Worm (Caenorhabditis elegans) whole organism, mixed stage, embryonic: ENCODE measurements around the gene srx-84.

ENCODE experiments used
- M03D4.4 ChIP-seq: sonication (generic microtip); optimal IDR thresholded peaks from 2 replicates; lab custom pipeline; 2017; ENCODE audit warnings: mild to moderate bottlenecking, missing genetic modification characterization, missing compliant biosample characterization
- bed-3 ChIP-seq: fragments of 200-800 bp; sonication (Bioruptor generic); optimal IDR thresholded peaks from 3 replicates; lab custom pipeline; 2018; ENCODE audit warnings: mild to moderate bottlenecking, missing genetic modification characterization, moderate library complexity, missing compliant biosample characterization
- blmp-1 ChIP-seq: fragments of 150-350 bp; optimal IDR thresholded peaks from 2 replicates; lab custom pipeline; 2014; ENCODE audit warnings: missing biosample characterization, missing genetic modification characterization
- ceh-39 ChIP-seq: fragments of 150-350 bp; optimal IDR thresholded peaks from 2 replicates; lab custom pipeline; 2014; ENCODE audit warnings: missing biosample characterization, missing genetic modification characterization
- ceh-43 ChIP-seq: fragments of 200-800 bp; sonication (Bioruptor generic); optimal IDR thresholded peaks from 2 replicates; lab custom pipeline; 2018; ENCODE audit warnings: mild to moderate bottlenecking, missing genetic modification characterization, moderate library complexity, missing compliant biosample characterization
- ceh-83 ChIP-seq: fragments of 200-800 bp; sonication (Bioruptor generic); optimal IDR thresholded peaks from 2 replicates; lab custom pipeline; 2018; ENCODE audit warnings: mild to moderate bottlenecking, missing genetic modification characterization, missing compliant biosample characterization
- ces-1 ChIP-seq: fragments of 150-350 bp; optimal IDR thresholded peaks from 2 replicates; lab custom pipeline; 2014; ENCODE audit warnings: missing biosample characterization, missing genetic modification reagents, missing genetic modification characterization
- cnd-1 ChIP-seq: fragments of 200-800 bp; sonication (Bioruptor generic); optimal IDR thresholded peaks from 2 replicates; lab custom pipeline; 2018; ENCODE audit warnings: mild to moderate bottlenecking, missing genetic modification characterization, missing compliant biosample characterization
- drap-1 ChIP-seq: fragments of 200-800 bp; sonication (Bioruptor generic); optimal IDR thresholded peaks from 3 replicates; lab custom pipeline; 2018; ENCODE audit warnings: mild to moderate bottlenecking, missing genetic modification characterization, missing compliant biosample characterization
- elt-1 ChIP-seq: sonication (generic microtip); optimal IDR thresholded peaks from 2 replicates; lab custom pipeline; 2017; ENCODE audit warnings: missing genetic modification characterization, mild to moderate bottlenecking, missing compliant biosample characterization, antibody characterized with exemption, moderate library complexity, borderline replicate concordance; ENCODE audit not compliant: insufficient read depth
- elt-3 ChIP-seq: fragments of 150-350 bp; optimal IDR thresholded peaks from 2 replicates; lab custom pipeline; 2014; ENCODE audit warnings: missing biosample characterization, missing genetic modification characterization
- flh-1 ChIP-seq: fragments of 200-800 bp; sonication (Bioruptor generic); optimal IDR thresholded peaks from 2 replicates; lab custom pipeline; 2018; ENCODE audit warnings: mild to moderate bottlenecking, missing genetic modification characterization, moderate library complexity, missing compliant biosample characterization
- ham-2 ChIP-seq: fragments of 200-800 bp; sonication (Bioruptor generic); optimal IDR thresholded peaks from 2 replicates; lab custom pipeline; 2018; ENCODE audit warnings: mild to moderate bottlenecking, missing genetic modification characterization, missing compliant biosample characterization
- hlh-1 ChIP-seq: fragments of 150-350 bp; optimal IDR thresholded peaks from 2 replicates; lab custom pipeline; 2014; ENCODE audit warnings: missing biosample characterization, missing genetic modification reagents, missing genetic modification characterization
- lin-13 ChIP-seq: fragments of 150-350 bp; optimal IDR thresholded peaks from 2 replicates; lab custom pipeline; 2014; ENCODE audit warnings: missing biosample characterization, missing genetic modification characterization
- lin-32 ChIP-seq: fragments of 200-800 bp; sonication (Bioruptor generic); optimal IDR thresholded peaks from 2 replicates; lab custom pipeline; 2018; ENCODE audit warnings: mild to moderate bottlenecking, missing genetic modification characterization, missing compliant biosample characterization
- lsy-2 ChIP-seq: fragments of 150-350 bp; optimal IDR thresholded peaks from 2 replicates; lab custom pipeline; 2014; ENCODE audit warnings: missing biosample characterization, missing genetic modification characterization
- mab-5 ChIP-seq: fragments of 150-350 bp; optimal IDR thresholded peaks from 2 replicates; lab custom pipeline; 2014; ENCODE audit warnings: missing biosample characterization, missing genetic modification characterization
- mep-1 ChIP-seq: fragments of 150-350 bp; optimal IDR thresholded peaks from 2 replicates; lab custom pipeline; 2017; ENCODE audit warnings: missing biosample characterization, missing genetic modification reagents, missing genetic modification characterization, inconsistent platforms
- mls-2 ChIP-seq: sonication (generic microtip); optimal IDR thresholded peaks from 2 replicates; lab custom pipeline; 2016; ENCODE audit warnings: mild to moderate bottlenecking, missing genetic modification characterization, moderate library complexity, missing compliant biosample characterization
- nhr-12 ChIP-seq: fragments of 150-350 bp; optimal IDR thresholded peaks from 2 replicates; lab custom pipeline; 2014; ENCODE audit warnings: missing biosample characterization, missing genetic modification characterization
- nhr-2 ChIP-seq: fragments of 150-350 bp; optimal IDR thresholded peaks from 2 replicates; lab custom pipeline; 2014; ENCODE audit warnings: missing biosample characterization, missing genetic modification characterization
- nhr-237 ChIP-seq: fragments of 150-350 bp; optimal IDR thresholded peaks from 2 replicates; lab custom pipeline; 2014; ENCODE audit warnings: missing biosample characterization, missing genetic modification characterization
- nhr-28 ChIP-seq: fragments of 150-350 bp; optimal IDR thresholded peaks from 2 replicates; lab custom pipeline; 2014; ENCODE audit warnings: missing biosample characterization, missing genetic modification characterization
- nhr-76 ChIP-seq: sonication (generic microtip); optimal IDR thresholded peaks from 2 replicates; lab custom pipeline; 2017; ENCODE audit warnings: missing biosample characterization, missing genetic modification characterization
- pha-4 ChIP-seq: fragments of 150-350 bp; optimal IDR thresholded peaks from 2 replicates; lab custom pipeline; 2018; ENCODE audit warnings: missing biosample characterization, missing genetic modification reagents, missing genetic modification characterization
- sem-2 ChIP-seq: fragments of 200-800 bp; sonication (Bioruptor generic); optimal IDR thresholded peaks from 2 replicates; lab custom pipeline; 2018; ENCODE audit warnings: mild to moderate bottlenecking, missing genetic modification characterization, missing compliant biosample characterization
- snpc-4 ChIP-seq: fragments of 150-350 bp; optimal IDR thresholded peaks from 2 replicates; lab custom pipeline; 2014; ENCODE audit warnings: missing biosample characterization, missing genetic modification characterization
- sptf-1 ChIP-seq: sonication (generic microtip); optimal IDR thresholded peaks from 2 replicates; lab custom pipeline; 2017; ENCODE audit warnings: mild to moderate bottlenecking, missing genetic modification characterization, moderate library complexity, missing compliant biosample characterization
- tbx-8 ChIP-seq: fragments of 200-800 bp; sonication (Bioruptor generic); optimal IDR thresholded peaks from 2 replicates; lab custom pipeline; 2018; ENCODE audit warnings: mild to moderate bottlenecking, missing genetic modification characterization, moderate library complexity, missing compliant biosample characterization
- unc-120 ChIP-seq: sonication (generic microtip); optimal IDR thresholded peaks from 2 replicates; lab custom pipeline; 2017; ENCODE audit warnings: missing genetic modification characterization, missing compliant biosample characterization; ENCODE audit not compliant: poor library complexity, severe bottlenecking
- unc-39 ChIP-seq: fragments of 150-350 bp; optimal IDR thresholded peaks from 2 replicates; lab custom pipeline; 2014; ENCODE audit warnings: missing biosample characterization, missing genetic modification characterization
- unc-62 ChIP-seq: fragments of 150-350 bp; optimal IDR thresholded peaks from 2 replicates; lab custom pipeline; 2014; ENCODE audit warnings: missing biosample characterization, missing genetic modification reagents, missing genetic modification characterization
- zip-8 ChIP-seq: fragments of 150-350 bp; optimal IDR thresholded peaks from 2 replicates; lab custom pipeline; 2014; ENCODE audit warnings: missing biosample characterization, missing genetic modification characterization
- ztf-11 ChIP-seq: fragments of 150-350 bp; optimal IDR thresholded peaks from 2 replicates; lab custom pipeline; 2014; ENCODE audit warnings: missing biosample characterization, missing genetic modification characterization

srx-84 gene

DNA sequence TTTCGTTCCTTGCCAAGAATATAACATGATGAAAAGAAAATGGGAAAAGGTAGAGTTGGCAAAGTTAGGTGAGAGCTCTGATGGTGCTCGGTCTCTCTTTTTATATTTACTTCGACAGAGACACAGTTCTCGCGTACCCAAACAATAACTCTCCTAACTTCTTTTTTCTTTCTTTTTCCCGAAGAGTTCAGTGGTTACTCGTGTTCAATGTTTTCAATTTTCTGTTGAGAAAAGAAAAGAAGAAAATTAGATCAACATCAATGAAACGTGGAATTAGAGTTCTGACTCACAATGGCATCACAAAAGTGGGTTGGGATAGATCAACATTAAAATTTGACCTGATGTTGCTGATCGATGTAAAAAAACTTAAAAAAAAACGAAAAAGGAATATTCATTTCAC, 7.5 kb downstream of the srx-84 start, which contains the start of gene idpp-16:
idpp-16 (minus strand) TSS at position 101 of the 400 bp plus-strand sequence.
- TF ChIP-seq nhr-12 (tag; lab: Kevin White, UChicago) (no peak), lin-32 (no peak), lin-13 (tag; lab: Kevin White, UChicago) (no peak), drap-1 (GFP tag; lab: Kevin White, UChicago) (no peak), ceh-43 (no peak), unc-120 (no peak), elt-1 (no peak), M03D4.4 (tag; lab: Kevin White, UChicago) (no peak), bed-3 (GFP tag; lab: Kevin White, UChicago) (no peak), cnd-1 (tag; lab: Kevin White, UChicago) (no peak), sem-2 (GFP tag; lab: Kevin White, UChicago) (no peak), nhr-2 (tag; lab: Kevin White, UChicago) (no peak), sptf-1 (tag; lab: Kevin White, UChicago) (no peak), blmp-1 (tag; lab: Kevin White, UChicago) (no peak), elt-3 (tag; lab: Kevin White, UChicago) (no peak), lsy-2 (no peak), mep-1 (tag; lab: Kevin White, UChicago) (no peak)

DNA sequence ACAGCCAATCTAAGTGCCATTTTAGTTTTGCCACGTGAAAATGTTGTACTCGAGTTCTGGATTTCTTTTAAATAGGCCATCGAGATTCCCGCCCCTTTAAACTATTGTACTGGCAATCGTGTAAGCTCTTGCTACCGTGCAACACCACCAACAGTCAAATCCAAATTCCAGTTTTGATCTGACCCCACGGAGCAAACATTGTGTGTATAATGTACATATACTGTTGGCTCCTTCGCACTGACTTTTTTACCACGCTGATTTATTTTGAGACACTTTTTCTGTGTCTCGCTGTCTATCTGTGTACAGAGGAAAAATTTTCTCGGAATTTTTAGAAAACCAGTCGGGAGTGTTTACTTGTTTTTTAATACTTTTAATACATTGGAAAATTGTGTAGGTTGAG, 11.1 kb downstream of the srx-84 start, which contains the start of gene piit-1:
piit-1 (minus strand) TSS at position 101 of the 400 bp plus-strand sequence.
- TF ChIP-seq lin-32 = no peak
- TF ChIP-seq mls-2 (tag; lab: Kevin White, UChicago) = no peak
- TF ChIP-seq bed-3 (GFP tag; lab: Kevin White, UChicago) = no peak
- TF ChIP-seq snpc-4 (tag; lab: Kevin White, UChicago) = no peak
- no peak for TF ChIP-seq hlh-1 (tag; lab: Kevin White, UChicago)
- no peak for TF ChIP-seq nhr-28

DNA sequence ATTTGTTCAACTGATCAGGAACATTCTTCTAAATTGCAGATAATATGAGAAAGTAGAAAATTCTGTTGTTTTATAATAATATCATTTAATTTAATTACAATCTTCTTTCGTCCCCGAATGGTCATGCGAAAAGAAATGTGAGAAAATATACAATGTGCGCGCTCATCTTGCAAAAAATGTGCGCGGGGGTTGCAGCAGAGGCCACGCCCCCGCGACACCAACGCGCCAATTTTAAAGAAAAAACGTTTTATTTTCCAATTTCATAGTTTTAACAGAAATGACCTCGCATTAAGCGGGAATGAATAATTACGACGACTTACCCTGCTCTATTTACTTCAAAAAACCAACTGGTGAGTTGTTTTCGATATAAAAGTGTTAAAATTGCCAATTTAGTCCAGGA, 11.6 kb downstream of the srx-84 start, which contains the start of gene sas-5:
sas-5 (plus strand) TSS at position 257 of the 400 bp plus-strand sequence.
- TF ChIP-seq snpc-4 (tag; lab: Kevin White, UChicago) = no peak
- TF ChIP-seq nhr-12 (tag; lab: Kevin White, UChicago) = peak; percentile 37
- TF ChIP-seq mep-1 (tag; lab: Kevin White, UChicago) = peak; percentile 70
- peak; percentile 89 for TF ChIP-seq mls-2 (tag; lab: Kevin White, UChicago)
- TF ChIP-seq ztf-11 (tag; lab: Kevin White, UChicago) = peak; percentile 77
- TF ChIP-seq ham-2 (GFP tag; lab: Kevin White, UChicago) = peak; percentile 55
- TF ChIP-seq nhr-76 = peak; percentile 19
- no peak for TF ChIP-seq unc-62 (GFP tag; lab: Kevin White, UChicago)
- TF ChIP-seq flh-1 (GFP tag; lab: Kevin White, UChicago) = peak; percentile 75
- TF ChIP-seq pha-4 (tag; lab: Kevin White, UChicago) = peak; percentile 37
- no peak for TF ChIP-seq ceh-43
- TF ChIP-seq unc-120 = peak; percentile 92
- no peak for TF ChIP-seq nhr-2 (tag; lab: Kevin White, UChicago)
- TF ChIP-seq nhr-237 (tag; lab: Kevin White, UChicago) = peak; percentile 53
- peak; percentile 73 for TF ChIP-seq lsy-2
- TF ChIP-seq elt-1 = peak; percentile 5
- peak; percentile 45 for TF ChIP-seq blmp-1 (tag; lab: Kevin White, UChicago)
- TF ChIP-seq ceh-83 (GFP tag; lab: Kevin White, UChicago) = peak; percentile 81
- TF ChIP-seq bed-3 (GFP tag; lab: Kevin White, UChicago) = peak; percentile 62
- peak; percentile 87 for TF ChIP-seq M03D4.4 (tag; lab: Kevin White, UChicago)
- TF ChIP-seq ces-1 (GFP tag; lab: Kevin White, UChicago) = peak; percentile 55
- peak; percentile 80 for TF ChIP-seq tbx-8 (GFP tag; lab: Kevin White, UChicago)
- TF ChIP-seq sptf-1 (tag; lab: Kevin White, UChicago) = peak; percentile 94
- peak; percentile 48 for TF ChIP-seq lin-32
- TF ChIP-seq lin-13 (tag; lab: Kevin White, UChicago) = peak; percentile 6
- peak; percentile 5 for TF ChIP-seq nhr-28
- peak; percentile 73 for TF ChIP-seq cnd-1 (tag; lab: Kevin White, UChicago)
- peak; percentile 88 for TF ChIP-seq drap-1 (GFP tag; lab: Kevin White, UChicago)
- peak; percentile 18 for TF ChIP-seq mab-5 (tag; lab: Kevin White, UChicago)
- TF ChIP-seq elt-3 (tag; lab: Kevin White, UChicago) = peak; percentile 12
- no peak for TF ChIP-seq zip-8
- no peak for TF ChIP-seq unc-39
- peak; percentile 83 for TF ChIP-seq hlh-1 (tag; lab: Kevin White, UChicago)
- no peak for TF ChIP-seq ceh-39
- peak; percentile 51 for TF ChIP-seq sem-2 (GFP tag; lab: Kevin White, UChicago)
